Worm (Caenorhabditis elegans) whole organism, L4 larva: ENCODE data around the gene srbc-16.

Experiments
- R02D3.7 ChIP-seq: fragments of 150-350 bp; sonication (generic microtip); optimal IDR thresholded peaks from 3 replicates; lab custom pipeline; 2014; ENCODE audit warnings: missing biosample characterization, missing genetic modification characterization
- aly-2 ChIP-seq: sonication (generic microtip); optimal IDR thresholded peaks from 2 replicates; lab custom pipeline; 2018; ENCODE audit warnings: missing biosample characterization, missing genetic modification characterization
- ceh-82 ChIP-seq: sonication (generic microtip); optimal IDR thresholded peaks from 2 replicates; lab custom pipeline; 2017; ENCODE audit warnings: missing biosample characterization, missing genetic modification characterization
- ces-1 ChIP-seq: fragments of 150-350 bp; sonication (generic microtip); optimal IDR thresholded peaks from 4 replicates; lab custom pipeline; 2014; ENCODE audit warnings: missing biosample characterization, missing genetic modification reagents, missing genetic modification characterization
- hmg-1.1 ChIP-seq: fragments of 200-800 bp; sonication (Bioruptor generic); IDR thresholded peaks from 2 replicates; pipeline ENCODE4 v1.3.6; 2022; ENCODE audit warnings: missing genetic modification reagents, missing genetic modification characterization, missing compliant biosample characterization
- lin-1 ChIP-seq: fragments of 200-800 bp; sonication (Bioruptor generic); IDR thresholded peaks from 2 replicates; pipeline ENCODE4 v1.3.6; 2022; ENCODE audit warnings: missing genetic modification reagents, missing genetic modification characterization, missing compliant biosample characterization
- lin-39 ChIP-seq: fragments of 150-350 bp; optimal IDR thresholded peaks from 2 replicates; lab custom pipeline; 2014; ENCODE audit warnings: missing biosample characterization, missing genetic modification reagents, missing genetic modification characterization
- madf-9 ChIP-seq: fragments of 200-800 bp; sonication (Bioruptor generic); conservative IDR thresholded peaks from 2 replicates; pipeline ENCODE4 v1.3.6; 2022; ENCODE audit warnings: missing genetic modification reagents, missing genetic modification characterization, missing compliant biosample characterization
- mep-1 ChIP-seq: fragments of 150-350 bp; sonication (generic microtip); optimal IDR thresholded peaks from 3 replicates; lab custom pipeline; 2014; ENCODE audit warnings: missing biosample characterization, missing genetic modification characterization
- unc-62 ChIP-seq, 3 experiments: fragments of 150-350 bp in 1 of 3; sonication (generic microtip); optimal IDR thresholded peaks in 2 of 3; peaks in 1 of 3; 1 replicate in 1 of 3; 2 replicates in 2 of 3; lab custom pipeline; 2014 to 2017; ENCODE audit warnings: missing biosample characterization in 3 of 3, missing genetic modification characterization in 3 of 3, missing genetic modification reagents in 3 of 3, missing genotype in 1 of 3
- zag-1 ChIP-seq: fragments of 150-350 bp; optimal IDR thresholded peaks from 2 replicates; lab custom pipeline; 2014; ENCODE audit warnings: missing biosample characterization, missing genetic modification characterization

ce11 chrV:2149432-2149831 lies 32.4 kb upstream of the srbc-16 start, which contains the start of gene C45H4.21:
- TF ChIP-seq ces-1 (GFP tag; lab: Kevin White, UChicago): no peak
- TF ChIP-seq unc-62 (GFP tag; optimal IDR thresholded peaks at IDR 0.05 in 1 of 2; lab: Kevin White, UChicago): no peak
- no peak for TF ChIP-seq unc-62 (tag; optimal IDR thresholded peaks at IDR 0.05; lab: Kevin White, UChicago)
- TF ChIP-seq hmg-1.1 (GFP tag; lab: Robert Waterston, UW): no peak
- no peak for TF ChIP-seq madf-9 (GFP tag; lab: Robert Waterston, UW)
- no peak for TF ChIP-seq lin-39 (tag; lab: Kevin White, UChicago)
- no peak for TF ChIP-seq ceh-82 (tag; lab: Kevin White, UChicago)
- no peak for TF ChIP-seq lin-1
- no peak for TF ChIP-seq zag-1 (tag; lab: Kevin White, UChicago)
- no peak for TF ChIP-seq aly-2 (tag; lab: Kevin White, UChicago)
- no peak for TF ChIP-seq R02D3.7 (tag; lab: Kevin White, UChicago)
- no peak for TF ChIP-seq mep-1 (tag; lab: Kevin White, UChicago)
